Worm (Caenorhabditis elegans): Measurements from ENCODE around the gene H10E21.5.

H10E21.5 gene

DNA sequence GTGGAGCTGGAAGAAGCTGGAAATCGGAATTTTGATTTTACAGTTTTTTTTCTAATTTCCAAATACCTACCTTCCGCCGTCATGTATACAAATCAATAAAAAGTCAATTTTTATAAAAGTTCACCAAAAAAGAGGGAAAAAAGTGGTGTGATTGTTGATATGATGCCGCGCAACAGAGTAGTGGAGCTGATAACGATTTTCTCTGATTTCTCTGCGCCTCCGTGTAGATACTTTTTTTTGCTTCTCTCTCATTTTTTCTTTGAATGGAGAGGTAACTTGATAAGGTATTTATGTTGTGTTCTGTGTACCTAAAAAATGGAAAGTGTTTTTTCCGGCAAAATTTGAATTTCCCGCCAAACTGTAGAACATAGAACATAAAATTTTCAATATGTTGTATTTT is 9.1 kb downstream of the H10E21.5 start, which contains the start of gene nhr-80 (continued):
- TF ChIP-seq arid-1 (GFP tag; conservative IDR thresholded peaks at IDR 0.05) (no peak), nhr-28 (tag; optimal IDR thresholded peaks at IDR 0.05) (peak; percentile 93), ama-1 (optimal IDR thresholded peaks at IDR 0.05) (no peak), nhr-76 (tag; optimal IDR thresholded peaks at IDR 0.05) (no peak), ztf-11 (tag; optimal IDR thresholded peaks at IDR 0.05) (no peak), egl-27 (tag; optimal IDR thresholded peaks at IDR 0.05) (no peak), ceh-62 (tag; optimal IDR thresholded peaks at IDR 0.05) (no peak), hif-1 (tag; optimal IDR thresholded peaks at IDR 0.05) (no peak), ces-1 (GFP tag; optimal IDR thresholded peaks at IDR 0.05) (no peak), tra-1 (GFP tag; IDR thresholded peaks at IDR 0.05) (no peak), nhr-41 (GFP tag; IDR thresholded peaks at IDR 0.05) (no peak), nhr-237 (tag; optimal IDR thresholded peaks at IDR 0.05) (no peak), ceh-28 (tag; optimal IDR thresholded peaks at IDR 0.05) (no peak), nhr-77 (tag; optimal IDR thresholded peaks at IDR 0.05) (peak; percentile 50), nhr-10 (tag; optimal IDR thresholded peaks at IDR 0.05) (no peak), gei-8 (GFP tag; optimal IDR thresholded peaks at IDR 0.05) (no peak), hlh-30 (tag; optimal IDR thresholded peaks at IDR 0.05; ENCODE audit: insufficient read depth) (peak; percentile 20), dmd-6 (GFP tag; IDR thresholded peaks at IDR 0.05) (peak; percentile 76), mep-1 (tag; optimal IDR thresholded peaks at IDR 0.05) (no peak), skn-1 (tag; optimal IDR thresholded peaks at IDR 0.05) (no peak)

ce11 chrIII:14175-14574 is 9.6 kb downstream of the H10E21.5 start:
- TF ChIP-seq ctbp-1 (GFP tag; IDR thresholded peaks at IDR 0.05) (no peak), dpl-1 (GFP tag; optimal IDR thresholded peaks at IDR 0.05) (no peak), zfp-2 (tag; optimal IDR thresholded peaks at IDR 0.05) (no peak)

ce11 chrIII:2919-3371 is 20.8 kb downstream of the H10E21.5 start, which contains the start of the genes fbxa-6, cTel54X.2 and npr-30:
TSS of gene fbxa-6 (minus strand) at chrIII:3097.
TSS of gene cTel54X.2 (plus strand) at chrIII:3278.
TSS of gene npr-30 (plus strand) at chrIII:3321.
- TF ChIP-seq skn-1 (tag; optimal IDR thresholded peaks at IDR 0.05) (no peak), cey-2 (tag; optimal IDR thresholded peaks at IDR 0.05; ENCODE audit: borderline replicate concordance, insufficient read depth) (no peak), nhr-28 (tag; optimal IDR thresholded peaks at IDR 0.05) (peak; percentile 64), pqm-1 (tag; optimal IDR thresholded peaks at IDR 0.05) (peak; percentile 73), dmd-9 (GFP tag; IDR thresholded peaks at IDR 0.05) (no peak), dmd-8 (GFP tag; IDR thresholded peaks at IDR 0.05) (no peak), D1046.2 (GFP tag; IDR thresholded peaks at IDR 0.05) (no peak), lir-3 (tag; optimal IDR thresholded peaks at IDR 0.05) (no peak), Y105C5A.15 (GFP tag; IDR thresholded peaks at IDR 0.05) (no peak), F10B5.3 (tag; optimal IDR thresholded peaks at IDR 0.05) (no peak), dve-1 (tag; optimal IDR thresholded peaks at IDR 0.05; ENCODE audit: insufficient read depth) (peak; percentile 20), egl-43 (GFP tag; IDR thresholded peaks at IDR 0.05) (no peak), unc-39 (tag; optimal IDR thresholded peaks at IDR 0.05) (no peak), daf-16 (GFP tag; optimal IDR thresholded peaks at IDR 0.05) (no peak), daf-16 (tag; optimal IDR thresholded peaks at IDR 0.05) (peak; percentile 60), sdz-12 (GFP tag; optimal IDR thresholded peaks at IDR 0.05) (no peak), pha-4 (GFP tag; IDR thresholded peaks at IDR 0.05) (no peak), pha-4 (tag; optimal IDR thresholded peaks at IDR 0.05) (no peak), nhr-77 (tag; optimal IDR thresholded peaks at IDR 0.05) (peak; percentile 27), gei-8 (GFP tag; optimal IDR thresholded peaks at IDR 0.05) (no peak), egl-27 (tag; optimal IDR thresholded peaks at IDR 0.05) (no peak), jun-1 (tag; optimal IDR thresholded peaks at IDR 0.05) (no peak), lim-7 (GFP tag; IDR thresholded peaks at IDR 0.05) (no peak), saeg-2 (GFP tag; IDR thresholded peaks at IDR 0.05) (no peak), hmg-1.1 (GFP tag; IDR thresholded peaks at IDR 0.05) (no peak), ceh-62 (tag; optimal IDR thresholded peaks at IDR 0.05) (no peak), ZK337.2 (GFP tag; IDR thresholded peaks at IDR 0.05) (no peak)
